Worm (Caenorhabditis elegans) whole organism, mixed stage, embryonic: ENCODE data around the gene anoh-1.

Experiments used
- blmp-1 ChIP-seq: fragments of 150-350 bp; optimal IDR thresholded peaks from 2 replicates; lab custom pipeline; 2014; ENCODE audit warnings: missing biosample characterization, missing genetic modification characterization
- elt-3 ChIP-seq: fragments of 150-350 bp; optimal IDR thresholded peaks from 2 replicates; lab custom pipeline; 2014; ENCODE audit warnings: missing biosample characterization, missing genetic modification characterization
- snpc-4 ChIP-seq: fragments of 150-350 bp; optimal IDR thresholded peaks from 2 replicates; lab custom pipeline; 2014; ENCODE audit warnings: missing biosample characterization, missing genetic modification characterization
- sptf-1 ChIP-seq: sonication (generic microtip); optimal IDR thresholded peaks from 2 replicates; lab custom pipeline; 2017; ENCODE audit warnings: mild to moderate bottlenecking, missing genetic modification characterization, moderate library complexity, missing compliant biosample characterization

- TF ChIP-seq snpc-4 (tag; lab: Kevin White, UChicago): no peak
- TF ChIP-seq elt-3: no peak
- TF ChIP-seq sptf-1 (tag; lab: Kevin White, UChicago): peak; percentile 64
- TF ChIP-seq blmp-1 (tag; lab: Kevin White, UChicago): no peak
Measured at ce11 chrIII:13275784-13276183, 29.4 kb downstream of the anoh-1 start.
